Fruit fly (Drosophila melanogaster) whole organism, embryonic: ENCODE measurements around the gene Ugt37D1.

Experiments used
- Aef1 ChIP-seq: fragments of 200-800 bp; sonication (Bioruptor generic); IDR thresholded peaks from 3 replicates; pipeline ENCODE4 v1.3.6; 2022; ENCODE audit warnings: missing biosample characterization, missing genetic modification characterization
- B-H1 ChIP-seq: fragments of 200-800 bp; sonication (Bioruptor generic); IDR thresholded peaks from 3 replicates; pipeline ENCODE4 v1.3.6; 2022; ENCODE audit warnings: missing biosample characterization, missing genetic modification characterization
- Bdp1 ChIP-seq: fragments of 200-800 bp; sonication (Bioruptor generic); optimal IDR thresholded peaks from 3 replicates; lab custom pipeline; 2016; ENCODE audit warnings: missing biosample characterization, missing genetic modification characterization
- CG11085 ChIP-seq: fragments of 200-800 bp; sonication (Bioruptor generic); IDR thresholded peaks from 2 replicates; pipeline ENCODE4 v1.3.6; 2022; ENCODE audit warnings: missing biosample characterization, missing genetic modification characterization
- CG11456 ChIP-seq: fragments of 200-800 bp; sonication (Bioruptor generic); IDR thresholded peaks from 3 replicates; pipeline ENCODE4 v1.3.6; 2022; ENCODE audit warnings: missing biosample characterization, missing genetic modification characterization
- CG12155 ChIP-seq: fragments of 200-800 bp; sonication (Bioruptor generic); optimal IDR thresholded peaks from 3 replicates; lab custom pipeline; 2016; ENCODE audit warnings: missing biosample characterization, missing genetic modification characterization
- CG12769 ChIP-seq: fragments of 200-800 bp; sonication (Bioruptor generic); optimal IDR thresholded peaks from 2 replicates; lab custom pipeline; 2019; ENCODE audit warnings: missing biosample characterization, mild to moderate bottlenecking, missing genetic modification characterization, moderate library complexity
- CG13287 ChIP-seq: fragments of 200-800 bp; sonication (Bioruptor generic); IDR thresholded peaks from 2 replicates; pipeline ENCODE4 v1.3.6; 2022; ENCODE audit warnings: missing biosample characterization, missing genetic modification characterization; ENCODE audit not compliant: partially characterized antibody
- CG15514 ChIP-seq: fragments of 200-800 bp; sonication (Bioruptor generic); optimal IDR thresholded peaks from 3 replicates; lab custom pipeline; 2017; ENCODE audit warnings: missing biosample characterization, missing genetic modification characterization, mild to moderate bottlenecking, moderate library complexity, missing genetic modification reagents
- CG30431 ChIP-seq: fragments of 200-800 bp; sonication (Bioruptor generic); optimal IDR thresholded peaks from 2 replicates; lab custom pipeline; 2017; ENCODE audit warnings: missing biosample characterization, missing genetic modification characterization
- CG32532 ChIP-seq: fragments of 200-800 bp; sonication (Bioruptor generic); IDR thresholded peaks from 2 replicates; pipeline ENCODE4 v1.3.6; 2022; ENCODE audit warnings: missing biosample characterization, missing genetic modification characterization
- CG3995 ChIP-seq: fragments of 200-800 bp; sonication (Bioruptor generic); optimal IDR thresholded peaks from 3 replicates; lab custom pipeline; 2016; ENCODE audit warnings: missing biosample characterization, missing genetic modification characterization
- CG4424 ChIP-seq: fragments of 200-800 bp; sonication (Bioruptor generic); optimal IDR thresholded peaks from 3 replicates; lab custom pipeline; 2016; ENCODE audit warnings: missing biosample characterization, missing genetic modification characterization
- CG7963 ChIP-seq: fragments of 200-800 bp; sonication (Bioruptor generic); IDR thresholded peaks from 3 replicates; pipeline ENCODE4 v1.3.6; 2022; ENCODE audit warnings: missing biosample characterization, missing genetic modification characterization; ENCODE audit not compliant: partially characterized antibody
- CG8290 ChIP-seq, 3 experiments: fragments of 200-800 bp; sonication (Bioruptor generic); optimal IDR thresholded peaks; 2 replicates each; lab custom pipeline; 2016 to 2019; ENCODE audit warnings: missing biosample characterization in 3 of 3, missing genetic modification characterization in 3 of 3, mild to moderate bottlenecking in 2 of 3, moderate library complexity in 1 of 3
- CG9437 ChIP-seq: fragments of 200-800 bp; sonication (Bioruptor generic); optimal IDR thresholded peaks from 2 replicates; lab custom pipeline; 2018; ENCODE audit warnings: missing biosample characterization, mild to moderate bottlenecking, missing genetic modification characterization
- CG9797 ChIP-seq: fragments of 200-800 bp; sonication (Bioruptor generic); optimal IDR thresholded peaks from 3 replicates; lab custom pipeline; 2018; ENCODE audit warnings: missing biosample characterization, mild to moderate bottlenecking, missing genetic modification characterization
- CTCF ChIP-seq: fragments of 200-800 bp; sonication (Bioruptor generic); optimal IDR thresholded peaks from 2 replicates; lab custom pipeline; 2017; ENCODE audit warnings: missing biosample characterization, mild to moderate bottlenecking, missing genetic modification characterization, moderate library complexity
- Camta ChIP-seq: fragments of 200-800 bp; sonication (Bioruptor generic); optimal IDR thresholded peaks from 2 replicates; lab custom pipeline; 2016; ENCODE audit warnings: missing biosample characterization, missing genetic modification characterization
- CrebB ChIP-seq: fragments of 200-800 bp; sonication (Bioruptor generic); optimal IDR thresholded peaks from 3 replicates; lab custom pipeline; 2018; ENCODE audit warnings: missing biosample characterization, mild to moderate bottlenecking, missing genetic modification characterization
- Dbx ChIP-seq: fragments of 200-800 bp; sonication (Bioruptor generic); IDR thresholded peaks from 3 replicates; pipeline ENCODE4 v1.3.6; 2022; ENCODE audit warnings: missing biosample characterization, missing genetic modification characterization
- Dp ChIP-seq: fragments of 200-800 bp; sonication (Bioruptor generic); optimal IDR thresholded peaks from 2 replicates; lab custom pipeline; 2018; ENCODE audit warnings: missing biosample characterization, mild to moderate bottlenecking, missing genetic modification characterization, moderate library complexity
- Hand ChIP-seq: fragments of 200-800 bp; sonication (Bioruptor generic); optimal IDR thresholded peaks from 2 replicates; lab custom pipeline; 2017; ENCODE audit warnings: mild to moderate bottlenecking, missing biosample characterization, missing genetic modification reagents, missing genetic modification characterization
- Hr51 ChIP-seq, 2 experiments: fragments of 200-800 bp; sonication (Bioruptor generic); optimal IDR thresholded peaks; 2 replicates in 1 of 2; 3 replicates in 1 of 2; lab custom pipeline; 2016 to 2018; ENCODE audit warnings: missing biosample characterization in 2 of 2, missing genetic modification characterization in 2 of 2, mild to moderate bottlenecking in 1 of 2, moderate library complexity in 1 of 2
- Jarid2 ChIP-seq: fragments of 200-800 bp; sonication (Bioruptor generic); optimal IDR thresholded peaks from 3 replicates; lab custom pipeline; 2017; ENCODE audit warnings: mild to moderate bottlenecking, missing biosample characterization, missing genetic modification reagents, missing genetic modification characterization
- Med ChIP-seq: fragments of 200-800 bp; sonication (Bioruptor generic); peaks from one replicate; lab custom pipeline; 2016; ENCODE audit warnings: missing biosample characterization, missing genetic modification characterization, mild to moderate bottlenecking, inconsistent platforms, moderate library complexity
- Oaz ChIP-seq: fragments of 200-800 bp; sonication (Bioruptor generic); IDR thresholded peaks from 2 replicates; pipeline ENCODE4 v1.3.6; 2022; ENCODE audit warnings: missing biosample characterization, missing genetic modification characterization
- Sry-β ChIP-seq: fragments of 200-800 bp; sonication (Bioruptor generic); optimal IDR thresholded peaks from 2 replicates; lab custom pipeline; 2018; ENCODE audit warnings: missing biosample characterization, mild to moderate bottlenecking, missing genetic modification characterization, moderate library complexity
- Trl ChIP-seq, 3 experiments: fragments of >200 bp in 2 of 3; fragments of 200-800 bp in 1 of 3; sonication (Bioruptor generic) in 1 of 3; optimal IDR thresholded peaks; 2 replicates in 1 of 3; 3 replicates in 2 of 3; lab custom pipeline; 2016 to 2017; ENCODE audit warnings: missing biosample characterization in 1 of 3, missing genetic modification characterization in 1 of 3
- Xrp1 ChIP-seq: fragments of 200-800 bp; sonication (Bioruptor generic); IDR thresholded peaks from 2 replicates; pipeline ENCODE4 v1.3.6; 2022; ENCODE audit warnings: missing biosample characterization, missing genetic modification characterization
- ash1 ChIP-seq: fragments of 200-800 bp; sonication (Bioruptor generic); optimal IDR thresholded peaks from 2 replicates; lab custom pipeline; 2018; ENCODE audit warnings: missing biosample characterization, mild to moderate bottlenecking, missing genetic modification characterization
- chinmo ChIP-seq: fragments of 200-800 bp; sonication (Bioruptor generic); IDR thresholded peaks from 4 replicates; pipeline ENCODE4 v1.3.6; 2022; ENCODE audit warnings: missing biosample characterization, missing genetic modification characterization; ENCODE audit not compliant: partially characterized antibody
- dimm ChIP-seq: fragments of 200-800 bp; sonication (Bioruptor generic); IDR thresholded peaks from 2 replicates; pipeline ENCODE4 v1.3.6; 2022; ENCODE audit warnings: missing biosample characterization, missing genetic modification characterization
- exex ChIP-seq: fragments of 200-800 bp; sonication (Bioruptor generic); optimal IDR thresholded peaks from 4 replicates; lab custom pipeline; 2018; ENCODE audit warnings: missing biosample characterization, mild to moderate bottlenecking, missing genetic modification characterization, moderate library complexity
- ftz-f1 ChIP-seq: fragments of 200-800 bp; sonication (Bioruptor generic); optimal IDR thresholded peaks from 2 replicates; lab custom pipeline; 2016; ENCODE audit warnings: missing biosample characterization, missing genetic modification characterization
- grn ChIP-seq: fragments of 200-800 bp; sonication (Bioruptor generic); optimal IDR thresholded peaks from 3 replicates; lab custom pipeline; 2017; ENCODE audit warnings: missing biosample characterization, missing genetic modification characterization
- hbn ChIP-seq: fragments of 200-800 bp; sonication (Bioruptor generic); IDR thresholded peaks from 2 replicates; pipeline ENCODE4 v1.3.6; 2022; ENCODE audit warnings: missing biosample characterization, missing genetic modification characterization; ENCODE audit not compliant: partially characterized antibody
- ken ChIP-seq: fragments of 200-800 bp; sonication (Bioruptor generic); IDR thresholded peaks from 3 replicates; pipeline ENCODE4 v1.3.6; 2022; ENCODE audit warnings: missing biosample characterization, missing genetic modification characterization
- mirr ChIP-seq: fragments of 200-800 bp; sonication (Bioruptor generic); optimal IDR thresholded peaks from 3 replicates; lab custom pipeline; 2018; ENCODE audit warnings: missing biosample characterization, mild to moderate bottlenecking, missing genetic modification characterization
- otp ChIP-seq: fragments of 200-800 bp; sonication (Bioruptor generic); IDR thresholded peaks from 3 replicates; pipeline ENCODE4, ENCODE4 v1.3.6; 2022; ENCODE audit warnings: missing biosample characterization, missing genetic modification characterization
- pan ChIP-seq, 4 experiments: fragments of >200 bp in 3 of 4; fragments of 200-800 bp in 1 of 4; sonication (Bioruptor generic) in 1 of 4; optimal IDR thresholded peaks in 3 of 4; IDR thresholded peaks in 1 of 4; 2 replicates each; pipeline versions ENCODE4 v1.3.6 to Lab custom; 2017 to 2022; ENCODE audit warnings: missing biosample characterization in 2 of 4, missing genetic modification characterization in 2 of 4, mixed read lengths in 1 of 4
- pfk ChIP-seq: fragments of 200-800 bp; sonication (Bioruptor generic); optimal IDR thresholded peaks from 2 replicates; lab custom pipeline; 2018; ENCODE audit warnings: missing biosample characterization, mild to moderate bottlenecking, missing genetic modification characterization, moderate library complexity
- ro ChIP-seq: fragments of 200-800 bp; sonication (Bioruptor generic); IDR thresholded peaks from 2 replicates; pipeline ENCODE4 v1.3.6; 2022; ENCODE audit warnings: missing biosample characterization, missing genetic modification characterization
- so ChIP-seq: fragments of 200-800 bp; sonication (Bioruptor generic); IDR thresholded peaks from 3 replicates; pipeline ENCODE4 v1.3.6; 2022; ENCODE audit warnings: missing biosample characterization, missing genetic modification characterization
- sug ChIP-seq: fragments of 200-800 bp; optimal IDR thresholded peaks from 2 replicates; lab custom pipeline; 2019; ENCODE audit warnings: missing biosample characterization, mild to moderate bottlenecking, missing genetic modification characterization, moderate library complexity
- twi ChIP-seq: fragments of 200-800 bp; optimal IDR thresholded peaks from 2 replicates; lab custom pipeline; 2019; ENCODE audit warnings: missing biosample characterization, mild to moderate bottlenecking, missing genetic modification characterization, moderate library complexity
- vvl ChIP-seq: fragments of 200-800 bp; sonication (Bioruptor generic); IDR thresholded peaks from 2 replicates; pipeline ENCODE4 v1.3.6; 2022; ENCODE audit warnings: missing biosample characterization, missing genetic modification characterization
- zfh1 ChIP-seq: fragments of 200-800 bp; sonication (Bioruptor generic); IDR thresholded peaks from 3 replicates; pipeline ENCODE4 v1.3.6; 2022; ENCODE audit warnings: missing biosample characterization, missing genetic modification characterization

Gene Ugt37D1

DNA sequence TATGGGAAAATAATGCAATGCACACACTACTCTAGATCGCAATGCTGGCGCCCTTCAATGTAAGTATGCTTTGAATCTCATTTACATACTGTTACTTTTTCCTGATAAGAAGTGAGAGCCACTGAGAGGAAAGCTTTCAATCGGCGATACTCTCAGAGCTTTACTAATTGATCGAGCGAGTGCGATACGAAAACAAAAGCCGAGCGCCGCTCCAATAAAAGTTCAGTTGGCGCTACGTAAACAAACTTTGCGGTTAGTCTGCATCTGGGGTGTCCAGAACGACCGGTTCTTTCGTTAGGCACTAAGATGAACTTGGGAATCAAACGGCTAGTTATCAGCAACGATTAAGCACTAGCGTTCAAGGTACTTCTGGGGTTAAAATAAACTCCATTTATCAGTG is 7.5 kb upstream of the Ugt37D1 start, which contains the start of gene CG17928 (continued):
- TF ChIP-seq CG13287 (GFP tag; lab: Robert Waterston, UW) (peak; percentile 10; the same call in 1 of the 2 replicates), grn (peak; percentile 47), pan (optimal IDR thresholded peaks at IDR 0.05; lab: Kevin White, UChicago) (no peak), pan (GFP tag; optimal IDR thresholded peaks at IDR 0.05 in 1 of 2, IDR thresholded peaks at IDR 0.05 in 1 of 2) (peak in 1 of 2 experiments; percentile 12), twi (tag; lab: Kevin White, UChicago) (no peak), Dp (no peak), CG15514 (GFP tag; lab: Kevin White, UChicago) (peak; percentile 3), CG9437 (GFP tag; lab: Kevin White, UChicago) (peak; percentile 70), CG30431 (GFP tag; lab: Kevin White, UChicago) (no peak), Jarid2 (GFP tag; lab: Kevin White, UChicago) (peak; percentile 67), CG32532 (GFP tag; lab: Robert Waterston, UW) (0 out of 2 replicates have a peak, but pooled peaks have one; percentile 11), CrebB (tag; lab: Kevin White, UChicago) (no peak), ash1 (GFP tag; lab: Kevin White, UChicago) (no peak), B-H1 (GFP tag; lab: Robert Waterston, UW) (no peak), so (0 out of 3 replicates have a peak, but pooled peaks have one; percentile 7), CG4424 (GFP tag; lab: Kevin White, UChicago) (no peak), CG12155 (peak; percentile 10), Xrp1 (GFP tag; lab: Robert Waterston, UW) (no peak), CG3995 (GFP tag; lab: Kevin White, UChicago) (peak; percentile 71), Hand (no peak), CG9797 (no peak), mirr (GFP tag; lab: Kevin White, UChicago) (peak; percentile 21), otp (GFP tag; lab: Robert Waterston, UW) (no peak), chinmo (GFP tag; lab: Robert Waterston, UW) (peak; percentile 77; the same call in 1 of the 4 replicates), Oaz (GFP tag; lab: Robert Waterston, UW) (no peak), Aef1 (GFP tag; lab: Robert Waterston, UW) (no peak), pfk (GFP tag; lab: Kevin White, UChicago) (no peak), ftz-f1 (GFP tag; lab: Kevin White, UChicago) (peak; percentile 70), CTCF (GFP tag; lab: Kevin White, UChicago) (peak; percentile 9), vvl (peak; percentile 72), Sry-β (GFP tag; lab: Kevin White, UChicago) (no peak), Hr51 (GFP tag; optimal IDR thresholded peaks at IDR 0.05; lab: Kevin White, UChicago) (no peak), CG8290 (GFP tag; optimal IDR thresholded peaks at IDR 0.05; lab: Kevin White, UChicago) (no peak), CG8290 (tag; optimal IDR thresholded peaks at IDR 0.05; lab: Kevin White, UChicago) (peak in 1 of 2 experiments; percentile 45)

- TF ChIP-seq Camta (GFP tag; lab: Kevin White, UChicago) (no peak), zfh1 (no peak), CG8290 (GFP tag; optimal IDR thresholded peaks at IDR 0.05; lab: Kevin White, UChicago) (no peak), CG8290 (tag; optimal IDR thresholded peaks at IDR 0.05; lab: Kevin White, UChicago) (peak in 1 of 2 experiments; percentile 12), Dbx (GFP tag; lab: Robert Waterston, UW) (0 out of 3 replicates have a peak, but pooled peaks have one; percentile 23), ro (GFP tag; lab: Robert Waterston, UW) (no peak), ken (GFP tag; lab: Robert Waterston, UW) (0 out of 3 replicates have a peak, but pooled peaks have one; percentile 3), Med (GFP tag; lab: Kevin White, UChicago) (peak; percentile 54), hbn (0 out of 2 replicates have a peak, but pooled peaks have one; percentile 28), CG11456 (0 out of 3 replicates have a peak, but pooled peaks have one; percentile 20), Jarid2 (GFP tag; lab: Kevin White, UChicago) (peak; percentile 80), exex (tag; lab: Kevin White, UChicago) (peak; percentile 11), sug (tag; lab: Kevin White, UChicago) (peak; percentile 16), CG12769 (peak; percentile 40), mirr (GFP tag; lab: Kevin White, UChicago) (peak; percentile 18), dimm (no peak), CG7963 (GFP tag; lab: Robert Waterston, UW) (0 out of 3 replicates have a peak, but pooled peaks have one; percentile 15), Bdp1 (no peak), Trl (optimal IDR thresholded peaks at IDR 0.05; lab: Kevin White, UChicago) (peak; percentile 58 to 61), Trl (GFP tag; optimal IDR thresholded peaks at IDR 0.05; lab: Kevin White, UChicago) (no peak), CG11085 (GFP tag; lab: Robert Waterston, UW) (no peak), chinmo (GFP tag; lab: Robert Waterston, UW) (0 out of 4 replicates have a peak, but pooled peaks have one; percentile 30)
Observed at dm6 chr2L:16793970-16794369, 4.9 kb upstream of the Ugt37D1 start, which contains the start of gene Ugt37C2. Gene Ugt37C2 (plus strand): TSS chr2L:16794211.
